Fruit fly (Drosophila melanogaster) whole organism, embryonic: Measurements from ENCODE around the gene Spec2.

Source experiments
- ATbp ChIP-seq: fragments of 200-800 bp; sonication (Bioruptor generic); optimal IDR thresholded peaks from 2 replicates; lab custom pipeline; 2017; ENCODE audit warnings: missing biosample characterization, mild to moderate bottlenecking, missing genetic modification characterization, missing genetic modification reagents
- Abd-B ChIP-seq: fragments of 200-800 bp; sonication (Bioruptor generic); optimal IDR thresholded peaks from 2 replicates; lab custom pipeline; 2018; ENCODE audit warnings: missing biosample characterization, mild to moderate bottlenecking, missing genetic modification characterization, moderate library complexity
- Asciz ChIP-seq: fragments of 200-800 bp; sonication (Bioruptor generic); optimal IDR thresholded peaks from 2 replicates; lab custom pipeline; 2017; ENCODE audit warnings: missing biosample characterization, mild to moderate bottlenecking, missing genetic modification characterization, missing genetic modification reagents
- CG10147 ChIP-seq: fragments of 200-800 bp; sonication (Bioruptor generic); optimal IDR thresholded peaks from 2 replicates; lab custom pipeline; 2019; ENCODE audit warnings: missing biosample characterization, mild to moderate bottlenecking, missing genetic modification characterization, moderate library complexity
- CG10366 ChIP-seq: fragments of 200-800 bp; sonication (Bioruptor generic); IDR thresholded peaks from 2 replicates; pipeline ENCODE4 v1.3.6; 2022; ENCODE audit warnings: missing biosample characterization, missing genetic modification characterization
- CG11247 ChIP-seq: fragments of 200-800 bp; sonication (Bioruptor generic); IDR thresholded peaks from 2 replicates; pipeline ENCODE4 v1.3.6; 2022; ENCODE audit warnings: missing biosample characterization, missing genetic modification characterization
- CG12236 ChIP-seq: fragments of 200-800 bp; sonication (Bioruptor generic); optimal IDR thresholded peaks from 2 replicates; lab custom pipeline; 2016; ENCODE audit warnings: missing biosample characterization, missing genetic modification characterization
- CG12391 ChIP-seq: fragments of 200-800 bp; sonication (Bioruptor generic); optimal IDR thresholded peaks from 3 replicates; lab custom pipeline; 2018; ENCODE audit warnings: missing biosample characterization, mild to moderate bottlenecking, missing genetic modification characterization, moderate library complexity
- CG12744 ChIP-seq: fragments of 200-800 bp; sonication (Bioruptor generic); optimal IDR thresholded peaks from 2 replicates; lab custom pipeline; 2016; ENCODE audit warnings: missing biosample characterization, missing genetic modification characterization
- CG12769 ChIP-seq: fragments of 200-800 bp; sonication (Bioruptor generic); optimal IDR thresholded peaks from 2 replicates; lab custom pipeline; 2019; ENCODE audit warnings: missing biosample characterization, mild to moderate bottlenecking, missing genetic modification characterization, moderate library complexity
- CG13123 ChIP-seq: fragments of 200-800 bp; sonication (Bioruptor generic); optimal IDR thresholded peaks from 2 replicates; lab custom pipeline; 2016; ENCODE audit warnings: missing biosample characterization, missing genetic modification characterization
- CG15696 ChIP-seq: fragments of 200-800 bp; sonication (Bioruptor generic); optimal IDR thresholded peaks from 2 replicates; lab custom pipeline; 2019; ENCODE audit warnings: missing biosample characterization, mild to moderate bottlenecking, missing genetic modification characterization, moderate library complexity
- CG16863 ChIP-seq: fragments of 200-800 bp; sonication (Bioruptor generic); optimal IDR thresholded peaks from 3 replicates; lab custom pipeline; 2016; ENCODE audit warnings: missing biosample characterization, missing genetic modification characterization
- CG17829 ChIP-seq: fragments of 200-800 bp; optimal IDR thresholded peaks from 2 replicates; lab custom pipeline; 2019; ENCODE audit warnings: missing biosample characterization, mild to moderate bottlenecking, missing genetic modification characterization, moderate library complexity
- CG32532 ChIP-seq: fragments of 200-800 bp; sonication (Bioruptor generic); IDR thresholded peaks from 2 replicates; pipeline ENCODE4 v1.3.6; 2022; ENCODE audit warnings: missing biosample characterization, missing genetic modification characterization
- CG42726 ChIP-seq: fragments of 200-800 bp; sonication (Bioruptor generic); IDR thresholded peaks from 2 replicates; pipeline ENCODE4 v1.3.6; 2022; ENCODE audit warnings: missing biosample characterization, missing genetic modification characterization; ENCODE audit not compliant: partially characterized antibody
- CG6689 ChIP-seq: fragments of 200-800 bp; sonication (Bioruptor generic); IDR thresholded peaks from 2 replicates; pipeline ENCODE4 v1.3.6; 2022; ENCODE audit warnings: missing biosample characterization, missing genetic modification characterization
- CG7372 ChIP-seq: fragments of 200-800 bp; sonication (Bioruptor generic); IDR thresholded peaks from 2 replicates; pipeline ENCODE4 v1.3.6; 2022; ENCODE audit warnings: missing biosample characterization, missing genetic modification characterization
- CG7556 ChIP-seq: fragments of 200-800 bp; sonication (Bioruptor generic); optimal IDR thresholded peaks from 2 replicates; lab custom pipeline; 2017; ENCODE audit warnings: missing biosample characterization, mild to moderate bottlenecking, missing genetic modification characterization
- CrebB ChIP-seq: fragments of 200-800 bp; sonication (Bioruptor generic); optimal IDR thresholded peaks from 3 replicates; lab custom pipeline; 2018; ENCODE audit warnings: missing biosample characterization, mild to moderate bottlenecking, missing genetic modification characterization
- D ChIP-seq, 2 experiments: fragments of 200-800 bp in 1 of 2; fragments of >200 bp in 1 of 2; sonication (Bioruptor generic) in 1 of 2; optimal IDR thresholded peaks; 2 replicates in 1 of 2; 3 replicates in 1 of 2; lab custom pipeline; 2017; ENCODE audit warnings: mild to moderate bottlenecking in 1 of 2, missing biosample characterization in 1 of 2, missing genetic modification characterization in 1 of 2, missing genetic modification reagents in 1 of 2
- HmgD ChIP-seq: fragments of 200-800 bp; sonication (Bioruptor generic); optimal IDR thresholded peaks from 3 replicates; lab custom pipeline; 2016; ENCODE audit warnings: missing biosample characterization, missing genetic modification characterization
- MESR4 ChIP-seq: fragments of 200-800 bp; sonication (Bioruptor generic); optimal IDR thresholded peaks from 2 replicates; lab custom pipeline; 2018; ENCODE audit warnings: missing biosample characterization, mild to moderate bottlenecking, missing genetic modification characterization, moderate library complexity
- Neu2 ChIP-seq: fragments of 200-800 bp; sonication (Bioruptor generic); optimal IDR thresholded peaks from 3 replicates; lab custom pipeline; 2016; ENCODE audit warnings: missing biosample characterization, missing genetic modification characterization, borderline replicate concordance
- Nf-YB ChIP-seq: fragments of 200-800 bp; sonication (Bioruptor generic); optimal IDR thresholded peaks from 3 replicates; lab custom pipeline; 2019; ENCODE audit warnings: missing biosample characterization, mild to moderate bottlenecking, missing genetic modification characterization, moderate library complexity
- Rx ChIP-seq: fragments of 200-800 bp; sonication (Bioruptor generic); IDR thresholded peaks from 2 replicates; pipeline ENCODE4 v1.3.6; 2022; ENCODE audit warnings: missing biosample characterization, missing genetic modification characterization
- Scr ChIP-seq: fragments of 200-800 bp; sonication (Bioruptor generic); IDR thresholded peaks from 2 replicates; pipeline ENCODE4 v1.3.6; 2022; ENCODE audit warnings: missing biosample characterization, missing genetic modification characterization; ENCODE audit not compliant: partially characterized antibody
- Sry-β ChIP-seq: fragments of 200-800 bp; sonication (Bioruptor generic); optimal IDR thresholded peaks from 2 replicates; lab custom pipeline; 2018; ENCODE audit warnings: missing biosample characterization, mild to moderate bottlenecking, missing genetic modification characterization, moderate library complexity
- Sry-δ ChIP-seq: fragments of 200-800 bp; sonication (Bioruptor generic); optimal IDR thresholded peaks from 2 replicates; lab custom pipeline; 2016; ENCODE audit warnings: missing biosample characterization, missing genetic modification characterization
- Taf1 ChIP-seq: fragments of 200-800 bp; sonication (Bioruptor generic); IDR thresholded peaks from 2 replicates; pipeline ENCODE4 v1.3.6; 2022; ENCODE audit warnings: missing biosample characterization, missing genetic modification characterization
- Vsx1 ChIP-seq: fragments of 200-800 bp; sonication (Bioruptor generic); optimal IDR thresholded peaks from 2 replicates; lab custom pipeline; 2017; ENCODE audit warnings: missing biosample characterization, mild to moderate bottlenecking, missing genetic modification characterization, missing genetic modification reagents
- ase ChIP-seq: fragments of 200-800 bp; sonication (Bioruptor generic); IDR thresholded peaks from 3 replicates; pipeline ENCODE4 v1.3.6; 2022; ENCODE audit warnings: missing biosample characterization, missing genetic modification characterization
- ato ChIP-seq: fragments of 200-800 bp; sonication (Bioruptor generic); IDR thresholded peaks from 2 replicates; pipeline ENCODE4 v1.3.6; 2022; ENCODE audit warnings: missing biosample characterization, missing genetic modification characterization; ENCODE audit not compliant: partially characterized antibody
- emc ChIP-seq: fragments of 200-800 bp; sonication (Bioruptor generic); optimal IDR thresholded peaks from 2 replicates; lab custom pipeline; 2016; ENCODE audit warnings: missing biosample characterization, missing genetic modification characterization
- eve ChIP-seq, 2 experiments: fragments of >200 bp; optimal IDR thresholded peaks; 2 replicates each; lab custom pipeline; 2017; ENCODE audit warnings: missing biosample characterization in 2 of 2, missing genetic modification characterization in 2 of 2
- fru ChIP-seq: fragments of >200 bp; optimal IDR thresholded peaks from 2 replicates; lab custom pipeline; 2017
- gsb-n ChIP-seq: fragments of 200-800 bp; sonication (Bioruptor generic); optimal IDR thresholded peaks from 3 replicates; lab custom pipeline; 2018; ENCODE audit warnings: missing biosample characterization, mild to moderate bottlenecking, missing genetic modification characterization
- lbe ChIP-seq: fragments of 200-800 bp; sonication (Bioruptor generic); optimal IDR thresholded peaks from 2 replicates; lab custom pipeline; 2016; ENCODE audit warnings: missing biosample characterization, mild to moderate bottlenecking, missing genetic modification characterization
- nerfin-2 ChIP-seq: fragments of 200-800 bp; sonication (Bioruptor generic); IDR thresholded peaks from 2 replicates; pipeline ENCODE4 v1.3.6; 2022; ENCODE audit warnings: missing biosample characterization, missing genetic modification characterization; ENCODE audit not compliant: partially characterized antibody
- peb ChIP-seq: fragments of 200-800 bp; sonication (Bioruptor generic); IDR thresholded peaks from 2 replicates; pipeline ENCODE4 v1.3.6; 2022; ENCODE audit warnings: missing biosample characterization, missing genetic modification characterization
- prd ChIP-seq, 3 experiments: fragments of >200 bp in 2 of 3; fragments of 200-800 bp in 1 of 3; sonication (Bioruptor generic) in 1 of 3; optimal IDR thresholded peaks in 2 of 3; IDR thresholded peaks in 1 of 3; 2 replicates in 2 of 3; 3 replicates in 1 of 3; pipeline versions ENCODE4 v1.3.6 to Lab custom; 2017 to 2022; ENCODE audit warnings: missing biosample characterization in 1 of 3, missing genetic modification characterization in 1 of 3
- psq ChIP-seq: fragments of 200-800 bp; sonication (Bioruptor generic); optimal IDR thresholded peaks from 2 replicates; lab custom pipeline; 2017; ENCODE audit warnings: missing biosample characterization, missing genetic modification characterization
- run ChIP-seq: fragments of 200-800 bp; sonication (Bioruptor generic); optimal IDR thresholded peaks from 3 replicates; lab custom pipeline; 2018; ENCODE audit warnings: missing biosample characterization, mild to moderate bottlenecking, missing genetic modification characterization
- scrt ChIP-seq: fragments of 200-800 bp; sonication (Bioruptor generic); optimal IDR thresholded peaks from 2 replicates; lab custom pipeline; 2018; ENCODE audit warnings: missing biosample characterization, mild to moderate bottlenecking, missing genetic modification characterization, moderate library complexity
- slou ChIP-seq: fragments of 200-800 bp; sonication (Bioruptor generic); optimal IDR thresholded peaks from 3 replicates; lab custom pipeline; 2016; ENCODE audit warnings: missing biosample characterization, missing genetic modification characterization
- toy ChIP-seq: fragments of 200-800 bp; sonication (Bioruptor generic); IDR thresholded peaks from 2 replicates; pipeline ENCODE4 v1.3.6; 2022; ENCODE audit warnings: missing biosample characterization, missing genetic modification characterization
- unc-4 ChIP-seq: fragments of 200-800 bp; sonication (Bioruptor generic); IDR thresholded peaks from 2 replicates; pipeline ENCODE4 v1.3.6; 2022; ENCODE audit warnings: missing biosample characterization, missing genetic modification characterization; ENCODE audit not compliant: partially characterized antibody
- vfl ChIP-seq: fragments of 200-800 bp; sonication (Bioruptor generic); optimal IDR thresholded peaks from 2 replicates; lab custom pipeline; 2016; ENCODE audit warnings: missing biosample characterization, missing genetic modification characterization
- z ChIP-seq: fragments of 200-800 bp; sonication (Bioruptor generic); IDR thresholded peaks from 3 replicates; pipeline ENCODE4 v1.3.6; 2022; ENCODE audit warnings: missing biosample characterization, missing genetic modification characterization

The Spec2 gene

dm6 chr3R:5606477-5606876 is 17.4 kb downstream of the Spec2 start, which contains the start of gene asl (continued):
- TF ChIP-seq CG7372 (GFP tag; lab: Robert Waterston, UW), result peak; percentile 49; the same call in 1 of the 2 replicates
- TF ChIP-seq ATbp (GFP tag; lab: Kevin White, UChicago), result peak; percentile 32
- peak; percentile 33 for TF ChIP-seq Nf-YB
- peak; percentile 27 for TF ChIP-seq CG10147 (GFP tag; lab: Kevin White, UChicago)
- peak; percentile 71 for TF ChIP-seq CG12769 (tag; lab: Kevin White, UChicago)
- TF ChIP-seq CG12391 (tag; lab: Kevin White, UChicago), result peak; percentile 78
- no peak for TF ChIP-seq ato (GFP tag; lab: Robert Waterston, UW)
- TF ChIP-seq CG13123 (GFP tag; lab: Kevin White, UChicago), result peak; percentile 62
- no peak for TF ChIP-seq toy
- peak; percentile 36 for TF ChIP-seq Asciz (GFP tag; lab: Kevin White, UChicago)
- peak; percentile 58 for TF ChIP-seq MESR4 (GFP tag; lab: Kevin White, UChicago)
- no peak for TF ChIP-seq nerfin-2 (GFP tag; lab: Robert Waterston, UW)
- peak; percentile 33 for TF ChIP-seq CrebB (tag; lab: Kevin White, UChicago)
- 0 out of 2 replicates have a peak, but pooled peaks have one; percentile 20 for TF ChIP-seq Scr (GFP tag; lab: Robert Waterston, UW)
- TF ChIP-seq CG10366 (GFP tag; lab: Robert Waterston, UW), result peak; percentile 61
- TF ChIP-seq CG32532, result peak; percentile 76
- TF ChIP-seq run (tag; lab: Kevin White, UChicago), result no peak
- peak; percentile 42 for TF ChIP-seq Sry-δ
- no peak for TF ChIP-seq prd (optimal IDR thresholded peaks at IDR 0.05; lab: Kevin White, UChicago)
- peak; percentile 39; the same call in 1 of the 3 replicates for TF ChIP-seq prd (GFP tag; IDR thresholded peaks at IDR 0.05; lab: Robert Waterston, UW)
- TF ChIP-seq gsb-n (tag; lab: Kevin White, UChicago), result no peak
- TF ChIP-seq vfl (GFP tag; lab: Kevin White, UChicago), result peak; percentile 16
- TF ChIP-seq Vsx1 (GFP tag; lab: Kevin White, UChicago), result no peak
- peak; percentile 71 for TF ChIP-seq CG15696 (tag; lab: Kevin White, UChicago)
- peak; percentile 41 for TF ChIP-seq lbe (GFP tag; lab: Kevin White, UChicago)
- TF ChIP-seq psq, result peak; percentile 14
- TF ChIP-seq eve (GFP tag; optimal IDR thresholded peaks at IDR 0.05; lab: Kevin White, UChicago), result no peak
- TF ChIP-seq CG12236 (GFP tag; lab: Kevin White, UChicago), result no peak
- peak; percentile 67 for TF ChIP-seq CG6689
- TF ChIP-seq Neu2 (GFP tag; lab: Kevin White, UChicago), result no peak
- no peak for TF ChIP-seq CG42726 (GFP tag; lab: Robert Waterston, UW)
- TF ChIP-seq emc, result peak; percentile 7
- peak; percentile 32 for TF ChIP-seq CG12744 (GFP tag; lab: Kevin White, UChicago)
- TF ChIP-seq Taf1 (GFP tag; lab: Robert Waterston, UW), result no peak
- no peak for TF ChIP-seq slou (GFP tag; lab: Kevin White, UChicago)
- no peak for TF ChIP-seq peb (GFP tag; lab: Robert Waterston, UW)
- no peak for TF ChIP-seq HmgD (GFP tag; lab: Kevin White, UChicago)
- peak; percentile 51; the same call in 1 of the 2 replicates for TF ChIP-seq CG11247 (GFP tag; lab: Robert Waterston, UW)
- TF ChIP-seq z (GFP tag; lab: Robert Waterston, UW), result no peak
- peak; percentile 68 for TF ChIP-seq Abd-B (GFP tag; lab: Kevin White, UChicago)
- TF ChIP-seq D (optimal IDR thresholded peaks at IDR 0.05; lab: Kevin White, UChicago), result no peak
- TF ChIP-seq D (GFP tag; optimal IDR thresholded peaks at IDR 0.05; lab: Kevin White, UChicago), result peak; percentile 44
- peak; percentile 51 for TF ChIP-seq Rx
- TF ChIP-seq CG7556 (GFP tag; lab: Kevin White, UChicago), result peak; percentile 33
- TF ChIP-seq ase (GFP tag; lab: Robert Waterston, UW), result peak; percentile 55; the same call in 1 of the 3 replicates
- peak; percentile 34 for TF ChIP-seq CG16863 (GFP tag; lab: Kevin White, UChicago)
- TF ChIP-seq Sry-β (GFP tag; lab: Kevin White, UChicago), result peak; percentile 19
- TF ChIP-seq fru (lab: Kevin White, UChicago), result no peak
- TF ChIP-seq scrt, result no peak
- TF ChIP-seq CG17829 (tag; lab: Kevin White, UChicago), result peak; percentile 85
- no peak for TF ChIP-seq unc-4
